Fruit fly (Drosophila melanogaster) whole organism, embryonic: ENCODE data around the gene CG18661.

Source experiments
- Bteb2 ChIP-seq: fragments of 200-800 bp; sonication (Bioruptor generic); optimal IDR thresholded peaks from 2 replicates; lab custom pipeline; 2016; ENCODE audit warnings: missing biosample characterization, missing genetic modification characterization
- CG10274 ChIP-seq: fragments of 200-800 bp; sonication (Bioruptor generic); optimal IDR thresholded peaks from 3 replicates; lab custom pipeline; 2017; ENCODE audit warnings: missing biosample characterization, mild to moderate bottlenecking, missing genetic modification characterization
- CG11085 ChIP-seq: fragments of 200-800 bp; sonication (Bioruptor generic); IDR thresholded peaks from 2 replicates; pipeline ENCODE4 v1.3.6; 2022; ENCODE audit warnings: missing biosample characterization, missing genetic modification characterization
- CG11504 ChIP-seq: fragments of 200-800 bp; sonication (Bioruptor generic); optimal IDR thresholded peaks from 3 replicates; lab custom pipeline; 2019; ENCODE audit warnings: missing biosample characterization, mild to moderate bottlenecking, missing genetic modification characterization, moderate library complexity
- CG12299 ChIP-seq: fragments of 200-800 bp; sonication (Bioruptor generic); optimal IDR thresholded peaks from 2 replicates; lab custom pipeline; 2018; ENCODE audit warnings: missing biosample characterization, mild to moderate bottlenecking, missing genetic modification characterization
- CG1233 ChIP-seq: fragments of 200-800 bp; sonication (Bioruptor generic); optimal IDR thresholded peaks from 4 replicates; lab custom pipeline; 2018; ENCODE audit warnings: missing biosample characterization, mild to moderate bottlenecking, missing genetic modification characterization
- CG12391 ChIP-seq: fragments of 200-800 bp; sonication (Bioruptor generic); optimal IDR thresholded peaks from 3 replicates; lab custom pipeline; 2018; ENCODE audit warnings: missing biosample characterization, mild to moderate bottlenecking, missing genetic modification characterization, moderate library complexity
- CG17186 ChIP-seq: fragments of 200-800 bp; sonication (Bioruptor generic); optimal IDR thresholded peaks from 3 replicates; lab custom pipeline; 2017; ENCODE audit warnings: missing biosample characterization, missing genetic modification reagents, missing genetic modification characterization
- CG17568 ChIP-seq: fragments of 200-800 bp; sonication (Bioruptor generic); optimal IDR thresholded peaks from 2 replicates; lab custom pipeline; 2018; ENCODE audit warnings: missing biosample characterization, mild to moderate bottlenecking, missing genetic modification characterization, moderate library complexity
- CG1792 ChIP-seq: fragments of 200-800 bp; sonication (Bioruptor generic); optimal IDR thresholded peaks from 2 replicates; lab custom pipeline; 2016; ENCODE audit warnings: missing biosample characterization, missing genetic modification characterization
- CG2889 ChIP-seq: fragments of 200-800 bp; sonication (Bioruptor generic); IDR thresholded peaks from 3 replicates; pipeline ENCODE4 v1.3.6; 2022; ENCODE audit warnings: missing biosample characterization, missing genetic modification characterization
- CG31388 ChIP-seq: fragments of 200-800 bp; sonication (Bioruptor generic); optimal IDR thresholded peaks from 2 replicates; lab custom pipeline; 2016; ENCODE audit warnings: missing biosample characterization, missing genetic modification characterization
- CG4328 ChIP-seq: fragments of 200-800 bp; sonication (Bioruptor generic); optimal IDR thresholded peaks from 3 replicates; lab custom pipeline; 2017; ENCODE audit warnings: missing biosample characterization, missing genetic modification reagents, missing genetic modification characterization
- CG5180 ChIP-seq: fragments of 200-800 bp; sonication (Bioruptor generic); optimal IDR thresholded peaks from 3 replicates; lab custom pipeline; 2017; ENCODE audit warnings: missing biosample characterization, missing genetic modification characterization, mild to moderate bottlenecking, moderate library complexity, missing genetic modification reagents
- CG6654 ChIP-seq: fragments of 200-800 bp; sonication (Bioruptor generic); optimal IDR thresholded peaks from 2 replicates; lab custom pipeline; 2017; ENCODE audit warnings: missing biosample characterization, mild to moderate bottlenecking, missing genetic modification characterization
- CG7745 ChIP-seq: fragments of 200-800 bp; sonication (Bioruptor generic); optimal IDR thresholded peaks from 2 replicates; lab custom pipeline; 2018; ENCODE audit warnings: missing biosample characterization, mild to moderate bottlenecking, missing genetic modification characterization, moderate library complexity
- D19A ChIP-seq: fragments of 200-800 bp; optimal IDR thresholded peaks from 3 replicates; lab custom pipeline; 2019; ENCODE audit warnings: missing biosample characterization, mild to moderate bottlenecking, missing genetic modification characterization, moderate library complexity
- D19B ChIP-seq: fragments of 200-800 bp; sonication (Bioruptor generic); optimal IDR thresholded peaks from 2 replicates; lab custom pipeline; 2017; ENCODE audit warnings: missing biosample characterization, mild to moderate bottlenecking, missing genetic modification characterization
- Dad ChIP-seq: fragments of 200-800 bp; sonication (Bioruptor generic); optimal IDR thresholded peaks from 3 replicates; lab custom pipeline; 2016; ENCODE audit warnings: missing biosample characterization, missing genetic modification characterization
- Dref ChIP-seq: fragments of 200-800 bp; sonication (Bioruptor generic); IDR thresholded peaks from 2 replicates; pipeline ENCODE4 v1.3.6; 2022; ENCODE audit warnings: missing biosample characterization, missing genetic modification characterization
- GATAe ChIP-seq: fragments of 200-800 bp; sonication (Bioruptor generic); conservative IDR thresholded peaks from 2 replicates; pipeline ENCODE4 v1.3.6; 2022; ENCODE audit warnings: missing biosample characterization, missing genetic modification characterization
- Gug ChIP-seq: fragments of 200-800 bp; sonication (Bioruptor generic); IDR thresholded peaks from 4 replicates; pipeline ENCODE4 v1.3.6; 2022; ENCODE audit warnings: missing biosample characterization, missing genetic modification characterization
- HLH3B ChIP-seq: fragments of 200-800 bp; sonication (Bioruptor generic); IDR thresholded peaks from 2 replicates; pipeline ENCODE4 v1.3.6; 2022; ENCODE audit warnings: missing biosample characterization, missing genetic modification characterization
- HLH4C ChIP-seq: fragments of 200-800 bp; sonication (Bioruptor generic); IDR thresholded peaks from 3 replicates; pipeline ENCODE4 v1.3.6; 2022; ENCODE audit warnings: missing biosample characterization, missing genetic modification characterization; ENCODE audit not compliant: partially characterized antibody
- HLHmδ ChIP-seq: fragments of 200-800 bp; sonication (Bioruptor generic); optimal IDR thresholded peaks from 2 replicates; lab custom pipeline; 2018; ENCODE audit warnings: missing biosample characterization, mild to moderate bottlenecking, missing genetic modification characterization, moderate library complexity
- Hand ChIP-seq: fragments of 200-800 bp; sonication (Bioruptor generic); optimal IDR thresholded peaks from 2 replicates; lab custom pipeline; 2017; ENCODE audit warnings: mild to moderate bottlenecking, missing biosample characterization, missing genetic modification reagents, missing genetic modification characterization
- HmgZ ChIP-seq: fragments of 200-800 bp; sonication (Bioruptor generic); optimal IDR thresholded peaks from 2 replicates; lab custom pipeline; 2018; ENCODE audit warnings: missing biosample characterization, mild to moderate bottlenecking, missing genetic modification characterization
- Hr3 ChIP-seq: fragments of 200-800 bp; sonication (Bioruptor generic); optimal IDR thresholded peaks from 3 replicates; lab custom pipeline; 2016; ENCODE audit warnings: missing biosample characterization, missing genetic modification characterization
- Ravus ChIP-seq: fragments of 200-800 bp; sonication (Bioruptor generic); IDR thresholded peaks from 2 replicates; pipeline ENCODE4 v1.3.6; 2022; ENCODE audit warnings: missing biosample characterization, missing genetic modification characterization
- Sin3A ChIP-seq: fragments of >200 bp; optimal IDR thresholded peaks from 2 replicates; lab custom pipeline; 2018
- TFAM ChIP-seq: fragments of 200-800 bp; sonication (Bioruptor generic); optimal IDR thresholded peaks from 2 replicates; lab custom pipeline; 2017; ENCODE audit warnings: missing biosample characterization, missing genetic modification characterization, inconsistent platforms
- YL-1 ChIP-seq: fragments of 200-800 bp; sonication (Bioruptor generic); optimal IDR thresholded peaks from 3 replicates; lab custom pipeline; 2017; ENCODE audit warnings: missing biosample characterization, mild to moderate bottlenecking, missing genetic modification characterization
- abd-A ChIP-seq: fragments of 200-800 bp; sonication (Bioruptor generic); optimal IDR thresholded peaks from 3 replicates; lab custom pipeline; 2019; ENCODE audit warnings: missing biosample characterization, mild to moderate bottlenecking, missing genetic modification characterization, moderate library complexity
- ap ChIP-seq: fragments of 200-800 bp; sonication (Bioruptor generic); IDR thresholded peaks from 2 replicates; pipeline ENCODE4 v1.3.6; 2022; ENCODE audit warnings: missing biosample characterization, missing genetic modification characterization
- cad ChIP-seq: fragments of >200 bp; optimal IDR thresholded peaks from 2 replicates; lab custom pipeline; 2017; ENCODE audit warnings: missing biosample characterization, missing genetic modification characterization
- crp ChIP-seq, 2 experiments: fragments of 200-800 bp; sonication (Bioruptor generic); optimal IDR thresholded peaks; 2 replicates in 1 of 2; 3 replicates in 1 of 2; lab custom pipeline; 2017; ENCODE audit warnings: missing biosample characterization in 2 of 2, missing genetic modification characterization in 2 of 2, mild to moderate bottlenecking in 1 of 2, moderate library complexity in 1 of 2
- dm ChIP-seq: fragments of 200-800 bp; sonication (Bioruptor generic); optimal IDR thresholded peaks from 3 replicates; lab custom pipeline; 2016; ENCODE audit warnings: missing biosample characterization, missing genetic modification characterization
- dmrt99B ChIP-seq: fragments of 200-800 bp; sonication (Bioruptor generic); optimal IDR thresholded peaks from 2 replicates; lab custom pipeline; 2018; ENCODE audit warnings: missing biosample characterization, mild to moderate bottlenecking, missing genetic modification characterization, moderate library complexity
- fd96Cb ChIP-seq: fragments of 200-800 bp; sonication (Bioruptor generic); optimal IDR thresholded peaks from 2 replicates; lab custom pipeline; 2018; ENCODE audit warnings: missing biosample characterization, mild to moderate bottlenecking, missing genetic modification characterization, moderate library complexity
- gro ChIP-seq: fragments of 200-800 bp; sonication (Bioruptor generic); optimal IDR thresholded peaks from 2 replicates; lab custom pipeline; 2016; ENCODE audit warnings: missing biosample characterization, missing genetic modification characterization
- lab ChIP-seq: fragments of 200-800 bp; sonication (Bioruptor generic); optimal IDR thresholded peaks from 3 replicates; lab custom pipeline; 2017; ENCODE audit warnings: missing biosample characterization, missing genetic modification characterization, mild to moderate bottlenecking, moderate library complexity, missing genetic modification reagents
- prd ChIP-seq, 3 experiments: fragments of >200 bp in 2 of 3; fragments of 200-800 bp in 1 of 3; sonication (Bioruptor generic) in 1 of 3; optimal IDR thresholded peaks in 2 of 3; IDR thresholded peaks in 1 of 3; 2 replicates in 2 of 3; 3 replicates in 1 of 3; pipeline versions ENCODE4 v1.3.6 to Lab custom; 2017 to 2022; ENCODE audit warnings: missing biosample characterization in 1 of 3, missing genetic modification characterization in 1 of 3
- ro ChIP-seq: fragments of 200-800 bp; sonication (Bioruptor generic); IDR thresholded peaks from 2 replicates; pipeline ENCODE4 v1.3.6; 2022; ENCODE audit warnings: missing biosample characterization, missing genetic modification characterization
- shn ChIP-seq: fragments of 200-800 bp; sonication (Bioruptor generic); optimal IDR thresholded peaks from 3 replicates; lab custom pipeline; 2016; ENCODE audit warnings: missing biosample characterization, missing genetic modification characterization
- sna ChIP-seq: fragments of 200-800 bp; sonication (Bioruptor generic); IDR thresholded peaks from 2 replicates; pipeline ENCODE4 v1.3.6; 2022; ENCODE audit warnings: missing biosample characterization, missing genetic modification characterization; ENCODE audit not compliant: partially characterized antibody
- tap ChIP-seq: fragments of 200-800 bp; optimal IDR thresholded peaks from 3 replicates; lab custom pipeline; 2019; ENCODE audit warnings: missing biosample characterization, mild to moderate bottlenecking, missing genetic modification characterization, moderate library complexity
- tin ChIP-seq: fragments of 200-800 bp; sonication (Bioruptor generic); optimal IDR thresholded peaks from 3 replicates; lab custom pipeline; 2016; ENCODE audit warnings: missing biosample characterization, missing genetic modification characterization
- trem ChIP-seq: fragments of 200-800 bp; optimal IDR thresholded peaks from 3 replicates; lab custom pipeline; 2019; ENCODE audit warnings: missing biosample characterization, mild to moderate bottlenecking, missing genetic modification characterization, moderate library complexity
- wor ChIP-seq: fragments of 200-800 bp; sonication (Bioruptor generic); IDR thresholded peaks from 2 replicates; pipeline ENCODE4 v1.3.6; 2022; ENCODE audit warnings: missing biosample characterization, missing genetic modification characterization

The CG18661 gene

DNA sequence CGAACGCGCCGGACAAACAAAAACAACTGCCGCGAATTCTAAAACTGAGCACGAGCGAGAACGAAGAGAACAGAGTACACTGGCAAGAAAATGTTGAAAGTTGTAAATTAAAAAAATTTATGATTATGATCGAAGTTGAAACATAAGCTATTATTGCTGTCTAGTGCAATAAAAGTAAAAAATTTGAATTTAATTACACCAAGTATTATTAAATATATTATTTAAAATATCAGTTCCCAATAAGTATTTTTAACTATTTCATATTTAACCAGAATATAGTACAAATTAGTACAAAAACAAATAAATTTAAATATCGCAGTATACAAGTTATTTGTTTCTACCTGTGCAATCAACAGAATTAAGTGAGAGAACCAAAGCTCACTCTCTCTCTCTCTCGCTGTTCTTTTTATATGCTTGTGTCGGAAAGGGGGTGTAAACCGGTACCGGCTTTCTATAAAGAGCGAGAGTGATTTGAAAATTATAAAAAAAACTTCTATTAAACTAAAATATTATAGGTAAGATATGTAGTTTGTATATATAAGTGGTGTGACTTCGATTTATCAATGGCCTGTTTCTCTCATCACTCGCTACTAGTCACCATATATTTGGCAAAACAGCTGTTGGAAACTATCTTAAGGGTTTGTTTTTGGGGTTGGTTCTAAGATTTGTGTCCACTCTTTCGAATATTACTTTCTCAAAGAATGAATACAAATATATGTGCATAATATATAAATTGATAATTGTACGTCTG, 46.0 kb upstream of the CG18661 start, which contains the start of gene C1GalTA (continued):
- TF ChIP-seq Gug (GFP tag; lab: Robert Waterston, UW) (peak; percentile 69; the same call in 3 of the 4 replicates), ap (peak; percentile 90), wor (GFP tag; lab: Robert Waterston, UW) (peak; percentile 90), abd-A (peak; percentile 92), CG17568 (peak; percentile 91), cad (GFP tag; lab: Kevin White, UChicago) (no peak), HLHmδ (GFP tag; lab: Kevin White, UChicago) (no peak), CG5180 (GFP tag; lab: Kevin White, UChicago) (peak; percentile 90), YL-1 (GFP tag; lab: Kevin White, UChicago) (peak; percentile 90), D19A (tag; lab: Kevin White, UChicago) (peak; percentile 98), CG11504 (tag; lab: Kevin White, UChicago) (peak; percentile 98), trem (tag; lab: Kevin White, UChicago) (peak; percentile 97), CG17186 (GFP tag; lab: Kevin White, UChicago) (peak; percentile 60), HLH3B (GFP tag; lab: Robert Waterston, UW) (peak; percentile 94), CG1233 (peak; percentile 98), crp (GFP tag; optimal IDR thresholded peaks at IDR 0.05; lab: Kevin White, UChicago) (peak in 1 of 2 experiments; percentile 66), dmrt99B (peak; percentile 99), GATAe (GFP tag; lab: Robert Waterston, UW) (peak; percentile 91), shn (GFP tag; lab: Kevin White, UChicago) (peak; percentile 63), CG2889 (GFP tag; lab: Robert Waterston, UW) (peak; percentile 86), Bteb2 (GFP tag; lab: Kevin White, UChicago) (peak; percentile 78), ro (peak; percentile 93), Hr3 (GFP tag; lab: Kevin White, UChicago) (peak; percentile 97), dm (GFP tag; lab: Kevin White, UChicago) (peak; percentile 55), TFAM (GFP tag; lab: Kevin White, UChicago) (peak; percentile 82), sna (no peak), HLH4C (no peak), lab (GFP tag; lab: Kevin White, UChicago) (peak; percentile 98), HmgZ (tag; lab: Kevin White, UChicago) (peak; percentile 96), prd (optimal IDR thresholded peaks at IDR 0.05; lab: Kevin White, UChicago) (no peak), prd (GFP tag; IDR thresholded peaks at IDR 0.05; lab: Robert Waterston, UW) (peak; percentile 95), gro (GFP tag; lab: Kevin White, UChicago) (peak; percentile 63), CG10274 (GFP tag; lab: Kevin White, UChicago) (peak; percentile 86), CG11085 (peak; percentile 93), CG1792 (GFP tag; lab: Kevin White, UChicago) (peak; percentile 0), Sin3A (no peak), tin (peak; percentile 92), CG4328 (GFP tag; lab: Kevin White, UChicago) (peak; percentile 96), Ravus (peak; percentile 86), Hand (GFP tag; lab: Kevin White, UChicago) (peak; percentile 98), CG6654 (peak; percentile 85), fd96Cb (tag; lab: Kevin White, UChicago) (peak; percentile 98), CG31388 (peak; percentile 79), CG12299 (tag; lab: Kevin White, UChicago) (peak; percentile 98), tap (peak; percentile 98), D19B (GFP tag; lab: Kevin White, UChicago) (peak; percentile 88), Dref (no peak), Dad (GFP tag; lab: Kevin White, UChicago) (peak; percentile 76), CG12391 (tag; lab: Kevin White, UChicago) (peak; percentile 100), CG7745 (peak; percentile 35)
